Fruit fly (Drosophila melanogaster): Measurements from ENCODE around the gene RnrL.

The RnrL gene

DNA sequence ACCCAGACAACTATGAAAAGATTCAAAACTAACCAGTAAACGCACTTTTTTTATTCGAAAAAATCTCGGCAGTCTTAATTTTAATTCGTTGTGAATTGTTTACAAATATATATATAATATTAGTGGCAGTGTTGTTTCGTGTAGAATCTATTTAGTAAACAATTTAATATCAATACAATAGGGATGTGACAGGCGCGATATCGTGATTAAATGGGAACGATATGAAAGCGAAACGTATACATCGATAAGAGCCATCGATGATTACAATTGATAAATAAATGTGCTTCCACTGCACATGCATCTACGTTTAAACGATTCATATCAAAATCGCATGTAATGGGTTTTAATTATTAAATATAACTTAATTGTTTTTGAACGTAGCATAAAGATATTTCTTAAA is 50.4 kb downstream of the RnrL start (continued):
- TF ChIP-seq CG4820 (GFP tag; optimal IDR thresholded peaks at IDR 0.05) (no peak), Gsc (GFP tag; IDR thresholded peaks at IDR 0.05) (no peak), chinmo (GFP tag; IDR thresholded peaks at IDR 0.05; ENCODE audit: partially characterized antibody) (peak; percentile 81; the same call in 1 of the 4 replicates), ind (GFP tag; optimal IDR thresholded peaks at IDR 0.05) (no peak), CG31388 (GFP tag; optimal IDR thresholded peaks at IDR 0.05) (no peak), E2f1 (GFP tag; IDR thresholded peaks at IDR 0.05) (no peak), inv (GFP tag; IDR thresholded peaks at IDR 0.05; ENCODE audit: partially characterized antibody) (peak; percentile 93), gcm2 (GFP tag; optimal IDR thresholded peaks at IDR 0.05) (no peak), Med (GFP tag) (peak; percentile 46), row (GFP tag; IDR thresholded peaks at IDR 0.05) (peak; percentile 84), Opbp (GFP tag; IDR thresholded peaks at IDR 0.05; ENCODE audit: partially characterized antibody) (peak; percentile 96), gro (GFP tag; optimal IDR thresholded peaks at IDR 0.05) (no peak)

DNA sequence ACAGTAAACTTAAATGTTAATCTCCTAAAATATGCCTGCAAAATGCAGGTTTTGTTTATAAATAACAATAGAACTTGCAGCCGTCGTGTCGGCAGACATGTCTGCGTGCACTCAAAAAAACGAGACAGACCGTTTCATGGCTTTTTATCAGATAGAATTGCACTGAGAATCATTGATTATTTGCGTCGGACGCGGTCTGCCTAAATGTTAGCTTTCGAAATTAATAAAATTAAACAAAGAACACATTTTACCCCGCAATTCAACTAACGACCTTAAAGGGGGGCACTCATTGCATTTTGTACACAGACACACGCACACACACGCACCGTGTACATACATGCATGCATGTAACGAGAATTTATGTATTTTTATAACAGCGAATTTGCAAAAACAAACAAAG is 50.9 kb downstream of the RnrL start:
- TF ChIP-seq CG17612 (GFP tag; IDR thresholded peaks at IDR 0.05) (no peak), twi (tag; optimal IDR thresholded peaks at IDR 0.05) (no peak), CG10274 (GFP tag; optimal IDR thresholded peaks at IDR 0.05) (no peak), br (optimal IDR thresholded peaks at IDR 0.05) (no peak), vfl (GFP tag; optimal IDR thresholded peaks at IDR 0.05) (no peak), CG5245 (GFP tag; optimal IDR thresholded peaks at IDR 0.05) (peak; percentile 10), al (GFP tag; IDR thresholded peaks at IDR 0.05) (no peak), CG14860 (GFP tag; IDR thresholded peaks at IDR 0.05; ENCODE audit: partially characterized antibody) (no peak), CG33213 (GFP tag; optimal IDR thresholded peaks at IDR 0.05) (peak; percentile 46), CG1647 (GFP tag; optimal IDR thresholded peaks at IDR 0.05) (peak; percentile 36), CG34422 (GFP tag; IDR thresholded peaks at IDR 0.05) (peak; percentile 46; the same call in 1 of the 3 replicates), az2 (GFP tag; optimal IDR thresholded peaks at IDR 0.05) (peak; percentile 32), da (GFP tag; optimal IDR thresholded peaks at IDR 0.05) (no peak), sim (GFP tag; IDR thresholded peaks at IDR 0.05) (peak; percentile 43; the same call in 1 of the 2 replicates), CG12659 (GFP tag; optimal IDR thresholded peaks at IDR 0.05) (no peak), CG4617 (GFP tag; optimal IDR thresholded peaks at IDR 0.05; ENCODE audit: borderline replicate concordance) (peak; percentile 0), Six4 (GFP tag; optimal IDR thresholded peaks at IDR 0.05) (no peak), cas (GFP tag; IDR thresholded peaks at IDR 0.05) (no peak), CG7357 (GFP tag; IDR thresholded peaks at IDR 0.05) (0 out of 3 replicates have a peak, but pooled peaks have one; percentile 13), CG4328 (GFP tag; optimal IDR thresholded peaks at IDR 0.05) (no peak), pnt (GFP tag; optimal IDR thresholded peaks at IDR 0.05) (no peak), MESR4 (GFP tag; optimal IDR thresholded peaks at IDR 0.05) (peak; percentile 24), CG17385 (GFP tag; optimal IDR thresholded peaks at IDR 0.05) (no peak), cg (GFP tag; optimal IDR thresholded peaks at IDR 0.05) (peak; percentile 92), psq (GFP tag; optimal IDR thresholded peaks at IDR 0.05) (no peak), slp2 (GFP tag; optimal IDR thresholded peaks at IDR 0.05) (no peak), nom (GFP tag; optimal IDR thresholded peaks at IDR 0.05) (no peak), CG10321 (GFP tag; IDR thresholded peaks at IDR 0.05) (no peak), sens (GFP tag) (peak; percentile 93), Ada2b (GFP tag; IDR thresholded peaks at IDR 0.05) (0 out of 2 replicates have a peak, but pooled peaks have one; percentile 43), eyg (GFP tag; optimal IDR thresholded peaks at IDR 0.05) (no peak), CG11093 (GFP tag; IDR thresholded peaks at IDR 0.05) (0 out of 3 replicates have a peak, but pooled peaks have one; percentile 43), Mrtf (GFP tag; IDR thresholded peaks at IDR 0.05) (no peak), klu (GFP tag; IDR thresholded peaks at IDR 0.05) (no peak), trem (tag; optimal IDR thresholded peaks at IDR 0.05) (no peak), BEAF-32 (GFP tag; optimal IDR thresholded peaks at IDR 0.05) (no peak), Xrp1 (GFP tag; IDR thresholded peaks at IDR 0.05) (peak; percentile 14; the same call in 1 of the 2 replicates), GATAe (GFP tag; conservative IDR thresholded peaks at IDR 0.05) (no peak), CG8089 (GFP tag; optimal IDR thresholded peaks at IDR 0.05) (no peak), CG12744 (GFP tag; optimal IDR thresholded peaks at IDR 0.05) (no peak)

Measured in whole organism, embryonic.